Fruit fly (Drosophila melanogaster) whole organism, embryonic: ENCODE data around the gene CG10866.
A peak's percentile ranks its signal among the peaks of the same experiment; 100 is the strongest.

Experiments
- Bdp1 ChIP-seq: fragments of 200-800 bp; sonication (Bioruptor generic); optimal IDR thresholded peaks from 3 replicates; lab custom pipeline; 2016; ENCODE audit warnings: missing biosample characterization, missing genetic modification characterization
- C15 ChIP-seq: fragments of 200-800 bp; sonication (Bioruptor generic); IDR thresholded peaks from 3 replicates; pipeline ENCODE4 v1.3.6; 2022; ENCODE audit warnings: missing biosample characterization, missing genetic modification characterization
- CG10267 ChIP-seq: fragments of 200-800 bp; sonication (Bioruptor generic); optimal IDR thresholded peaks from 2 replicates; lab custom pipeline; 2018; ENCODE audit warnings: missing biosample characterization, mild to moderate bottlenecking, missing genetic modification characterization, moderate library complexity
- CG10654 ChIP-seq: fragments of 200-800 bp; sonication (Bioruptor generic); optimal IDR thresholded peaks from 2 replicates; lab custom pipeline; 2016; ENCODE audit warnings: missing biosample characterization, missing genetic modification characterization
- CG12155 ChIP-seq: fragments of 200-800 bp; sonication (Bioruptor generic); optimal IDR thresholded peaks from 3 replicates; lab custom pipeline; 2016; ENCODE audit warnings: missing biosample characterization, missing genetic modification characterization
- CG12769 ChIP-seq: fragments of 200-800 bp; sonication (Bioruptor generic); optimal IDR thresholded peaks from 2 replicates; lab custom pipeline; 2019; ENCODE audit warnings: missing biosample characterization, mild to moderate bottlenecking, missing genetic modification characterization, moderate library complexity
- CG14860 ChIP-seq: fragments of 200-800 bp; sonication (Bioruptor generic); IDR thresholded peaks from 3 replicates; pipeline ENCODE4 v1.3.6; 2022; ENCODE audit warnings: missing biosample characterization, missing genetic modification characterization; ENCODE audit not compliant: partially characterized antibody
- CG16779 ChIP-seq: fragments of 200-800 bp; sonication (Bioruptor generic); IDR thresholded peaks from 2 replicates; pipeline ENCODE4 v1.3.6; 2022; ENCODE audit warnings: missing biosample characterization, missing genetic modification characterization
- CG16863 ChIP-seq: fragments of 200-800 bp; sonication (Bioruptor generic); optimal IDR thresholded peaks from 3 replicates; lab custom pipeline; 2016; ENCODE audit warnings: missing biosample characterization, missing genetic modification characterization
- CG17385 ChIP-seq: fragments of 200-800 bp; sonication (Bioruptor generic); optimal IDR thresholded peaks from 3 replicates; lab custom pipeline; 2018; ENCODE audit warnings: missing biosample characterization, mild to moderate bottlenecking, missing genetic modification characterization
- CG2712 ChIP-seq: fragments of 200-800 bp; optimal IDR thresholded peaks from 3 replicates; lab custom pipeline; 2019; ENCODE audit warnings: missing biosample characterization, mild to moderate bottlenecking, missing genetic modification characterization, moderate library complexity
- CG31441 ChIP-seq: fragments of 200-800 bp; sonication (Bioruptor generic); IDR thresholded peaks from 2 replicates; pipeline ENCODE4 v1.3.6; 2022; ENCODE audit warnings: missing biosample characterization, missing genetic modification characterization
- CG34376 ChIP-seq: fragments of 200-800 bp; sonication (Bioruptor generic); optimal IDR thresholded peaks from 2 replicates; lab custom pipeline; 2018; ENCODE audit warnings: missing biosample characterization, mild to moderate bottlenecking, missing genetic modification characterization
- CG6689 ChIP-seq: fragments of 200-800 bp; sonication (Bioruptor generic); IDR thresholded peaks from 2 replicates; pipeline ENCODE4 v1.3.6; 2022; ENCODE audit warnings: missing biosample characterization, missing genetic modification characterization
- CG7928 ChIP-seq: fragments of 200-800 bp; sonication (Bioruptor generic); optimal IDR thresholded peaks from 2 replicates; lab custom pipeline; 2017; ENCODE audit warnings: missing biosample characterization, mild to moderate bottlenecking, missing genetic modification characterization
- CG8089 ChIP-seq: fragments of 200-800 bp; sonication (Bioruptor generic); optimal IDR thresholded peaks from 3 replicates; lab custom pipeline; 2016; ENCODE audit warnings: missing biosample characterization, missing genetic modification characterization
- CTCF ChIP-seq: fragments of 200-800 bp; sonication (Bioruptor generic); optimal IDR thresholded peaks from 2 replicates; lab custom pipeline; 2017; ENCODE audit warnings: missing biosample characterization, mild to moderate bottlenecking, missing genetic modification characterization, moderate library complexity
- Deaf1 ChIP-seq: fragments of 200-800 bp; optimal IDR thresholded peaks from 3 replicates; lab custom pipeline; 2019; ENCODE audit warnings: missing biosample characterization, mild to moderate bottlenecking, missing genetic modification characterization, moderate library complexity
- Doc3 ChIP-seq: fragments of 200-800 bp; sonication (Bioruptor generic); IDR thresholded peaks from 3 replicates; pipeline ENCODE4 v1.3.6; 2022; ENCODE audit warnings: missing biosample characterization, missing genetic modification characterization; ENCODE audit not compliant: partially characterized antibody
- Dp ChIP-seq: fragments of 200-800 bp; sonication (Bioruptor generic); optimal IDR thresholded peaks from 2 replicates; lab custom pipeline; 2018; ENCODE audit warnings: missing biosample characterization, mild to moderate bottlenecking, missing genetic modification characterization, moderate library complexity
- Eip74EF ChIP-seq, 2 experiments: fragments of 200-800 bp in 1 of 2; fragments of >200 bp in 1 of 2; sonication (Bioruptor generic) in 1 of 2; optimal IDR thresholded peaks; 2 replicates each; lab custom pipeline; 2017 to 2019; ENCODE audit warnings: missing biosample characterization in 2 of 2, missing genetic modification characterization in 2 of 2, mild to moderate bottlenecking in 1 of 2, moderate library complexity in 1 of 2
- Ets65A ChIP-seq: fragments of 200-800 bp; sonication (Bioruptor generic); peaks from one replicate; lab custom pipeline; 2016; ENCODE audit warnings: missing biosample characterization, missing genetic modification characterization
- HmgD ChIP-seq: fragments of 200-800 bp; sonication (Bioruptor generic); optimal IDR thresholded peaks from 3 replicates; lab custom pipeline; 2016; ENCODE audit warnings: missing biosample characterization, missing genetic modification characterization
- MESR4 ChIP-seq: fragments of 200-800 bp; sonication (Bioruptor generic); optimal IDR thresholded peaks from 2 replicates; lab custom pipeline; 2018; ENCODE audit warnings: missing biosample characterization, mild to moderate bottlenecking, missing genetic modification characterization, moderate library complexity
- NC2α ChIP-seq: fragments of 200-800 bp; sonication (Bioruptor generic); optimal IDR thresholded peaks from 2 replicates; lab custom pipeline; 2016; ENCODE audit warnings: missing biosample characterization, missing genetic modification characterization
- Nf-YA ChIP-seq: fragments of 200-800 bp; sonication (Bioruptor generic); IDR thresholded peaks from 2 replicates; pipeline ENCODE4 v1.3.6; 2022; ENCODE audit warnings: missing biosample characterization, missing genetic modification characterization
- Pdp1 ChIP-seq, 2 experiments: fragments of 200-800 bp; sonication (Bioruptor generic); optimal IDR thresholded peaks; 3 replicates each; lab custom pipeline; 2016; ENCODE audit warnings: missing biosample characterization in 2 of 2, missing genetic modification characterization in 2 of 2, mild to moderate bottlenecking in 1 of 2, moderate library complexity in 1 of 2
- TFAM ChIP-seq: fragments of 200-800 bp; sonication (Bioruptor generic); optimal IDR thresholded peaks from 2 replicates; lab custom pipeline; 2017; ENCODE audit warnings: missing biosample characterization, missing genetic modification characterization, inconsistent platforms
- Trl ChIP-seq, 3 experiments: fragments of >200 bp in 2 of 3; fragments of 200-800 bp in 1 of 3; sonication (Bioruptor generic) in 1 of 3; optimal IDR thresholded peaks; 2 replicates in 1 of 3; 3 replicates in 2 of 3; lab custom pipeline; 2016 to 2017; ENCODE audit warnings: missing biosample characterization in 1 of 3, missing genetic modification characterization in 1 of 3
- bsh ChIP-seq, 2 experiments: fragments of 200-800 bp; sonication (Bioruptor generic); optimal IDR thresholded peaks; 2 replicates each; lab custom pipeline; 2017 to 2018; ENCODE audit warnings: mild to moderate bottlenecking in 2 of 2, missing biosample characterization in 2 of 2, missing genetic modification characterization in 2 of 2, moderate library complexity in 1 of 2
- chm ChIP-seq: fragments of 200-800 bp; sonication (Bioruptor generic); IDR thresholded peaks from 2 replicates; pipeline ENCODE4 v1.3.6; 2022; ENCODE audit warnings: missing biosample characterization, missing genetic modification characterization
- dpn ChIP-seq, 2 experiments: fragments of 200-800 bp; sonication (Bioruptor generic); optimal IDR thresholded peaks; 3 replicates each; lab custom pipeline; 2016; ENCODE audit warnings: missing biosample characterization in 2 of 2, missing genetic modification characterization in 2 of 2
- emc ChIP-seq: fragments of 200-800 bp; sonication (Bioruptor generic); optimal IDR thresholded peaks from 2 replicates; lab custom pipeline; 2016; ENCODE audit warnings: missing biosample characterization, missing genetic modification characterization
- exex ChIP-seq: fragments of 200-800 bp; sonication (Bioruptor generic); optimal IDR thresholded peaks from 4 replicates; lab custom pipeline; 2018; ENCODE audit warnings: missing biosample characterization, mild to moderate bottlenecking, missing genetic modification characterization, moderate library complexity
- gce ChIP-seq: fragments of 200-800 bp; sonication (Bioruptor generic); IDR thresholded peaks from 3 replicates; pipeline ENCODE4 v1.3.6; 2022; ENCODE audit warnings: missing biosample characterization, missing genetic modification characterization
- grau ChIP-seq: fragments of 200-800 bp; optimal IDR thresholded peaks from 3 replicates; lab custom pipeline; 2019; ENCODE audit warnings: missing biosample characterization, mild to moderate bottlenecking, missing genetic modification characterization, moderate library complexity
- gro ChIP-seq: fragments of 200-800 bp; sonication (Bioruptor generic); optimal IDR thresholded peaks from 2 replicates; lab custom pipeline; 2016; ENCODE audit warnings: missing biosample characterization, missing genetic modification characterization
- inv ChIP-seq: fragments of 200-800 bp; sonication (Bioruptor generic); IDR thresholded peaks from 2 replicates; pipeline ENCODE4 v1.3.6; 2022; ENCODE audit warnings: missing biosample characterization, missing genetic modification characterization; ENCODE audit not compliant: partially characterized antibody
- kni ChIP-seq: fragments of 200-800 bp; sonication (Bioruptor generic); optimal IDR thresholded peaks from 3 replicates; lab custom pipeline; 2017; ENCODE audit warnings: mild to moderate bottlenecking, missing biosample characterization, missing genetic modification reagents, missing genetic modification characterization
- lbe ChIP-seq: fragments of 200-800 bp; sonication (Bioruptor generic); optimal IDR thresholded peaks from 2 replicates; lab custom pipeline; 2016; ENCODE audit warnings: missing biosample characterization, mild to moderate bottlenecking, missing genetic modification characterization
- lmd ChIP-seq: fragments of 200-800 bp; sonication (Bioruptor generic); IDR thresholded peaks from 2 replicates; pipeline ENCODE4 v1.3.6; 2022; ENCODE audit warnings: missing biosample characterization, missing genetic modification characterization
- maf-S ChIP-seq: fragments of 200-800 bp; sonication (Bioruptor generic); optimal IDR thresholded peaks from 2 replicates; lab custom pipeline; 2016; ENCODE audit warnings: missing biosample characterization, missing genetic modification characterization
- phol ChIP-seq: fragments of 200-800 bp; sonication (Bioruptor generic); optimal IDR thresholded peaks from 3 replicates; lab custom pipeline; 2018; ENCODE audit warnings: missing biosample characterization, mild to moderate bottlenecking, missing genetic modification characterization, moderate library complexity
- pum ChIP-seq: fragments of 200-800 bp; sonication (Bioruptor generic); optimal IDR thresholded peaks from 2 replicates; lab custom pipeline; 2016; ENCODE audit warnings: missing biosample characterization, missing genetic modification characterization
- sens-2 ChIP-seq: fragments of 200-800 bp; sonication (Bioruptor generic); IDR thresholded peaks from 2 replicates; pipeline ENCODE4 v1.3.6; 2022; ENCODE audit warnings: missing biosample characterization, missing genetic modification characterization
- shn ChIP-seq: fragments of 200-800 bp; sonication (Bioruptor generic); optimal IDR thresholded peaks from 3 replicates; lab custom pipeline; 2016; ENCODE audit warnings: missing biosample characterization, missing genetic modification characterization
- sob ChIP-seq: fragments of 200-800 bp; sonication (Bioruptor generic); IDR thresholded peaks from 2 replicates; pipeline ENCODE4 v1.3.6; 2022; ENCODE audit warnings: missing biosample characterization, missing genetic modification characterization
- tgo ChIP-seq: fragments of 200-800 bp; sonication (Bioruptor generic); IDR thresholded peaks from 3 replicates; pipeline ENCODE4 v1.3.6; 2022; ENCODE audit warnings: missing biosample characterization, missing genetic modification characterization
- toy ChIP-seq: fragments of 200-800 bp; sonication (Bioruptor generic); IDR thresholded peaks from 2 replicates; pipeline ENCODE4 v1.3.6; 2022; ENCODE audit warnings: missing biosample characterization, missing genetic modification characterization
- trem ChIP-seq: fragments of 200-800 bp; optimal IDR thresholded peaks from 3 replicates; lab custom pipeline; 2019; ENCODE audit warnings: missing biosample characterization, mild to moderate bottlenecking, missing genetic modification characterization, moderate library complexity
- wek ChIP-seq: fragments of 200-800 bp; sonication (Bioruptor generic); optimal IDR thresholded peaks from 3 replicates; lab custom pipeline; 2018; ENCODE audit warnings: missing biosample characterization, mild to moderate bottlenecking, missing genetic modification characterization, moderate library complexity
- yki ChIP-seq: fragments of >200 bp; optimal IDR thresholded peaks from 3 replicates; lab custom pipeline; 2018

CG10866 gene

DNA sequence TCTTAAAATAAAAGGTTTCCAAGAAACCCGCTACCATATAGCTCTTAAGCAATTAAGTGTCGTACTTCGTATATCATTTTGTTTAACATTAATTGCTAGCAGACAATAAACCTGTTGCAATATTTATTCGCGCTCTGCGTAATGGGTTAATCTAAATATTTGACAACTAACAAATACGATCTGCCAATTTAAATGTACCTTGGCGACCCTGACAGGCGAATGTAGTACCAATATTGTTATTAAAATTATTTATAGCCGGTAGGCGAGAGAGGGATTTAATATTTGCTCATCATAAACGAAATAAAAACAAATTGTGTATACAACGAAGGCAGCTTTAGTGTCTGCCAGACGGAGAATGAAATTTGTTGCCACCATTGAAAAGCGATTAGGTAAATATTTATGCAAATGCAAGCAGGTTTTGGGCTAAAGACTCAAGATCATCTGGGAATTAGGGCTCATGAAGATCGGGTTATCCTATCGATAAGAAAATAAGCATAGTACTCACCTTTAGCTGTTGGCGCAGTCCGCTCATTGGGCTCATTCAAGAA is 5.0 kb downstream of the CG10866 start (continued):
- TF ChIP-seq CG10267 (tag; lab: Kevin White, UChicago) (no peak), CG31441 (GFP tag; lab: Robert Waterston, UW) (no peak), toy (no peak), Pdp1 (GFP tag; optimal IDR thresholded peaks at IDR 0.05; lab: Kevin White, UChicago) (no peak), Eip74EF (GFP tag; optimal IDR thresholded peaks at IDR 0.05; lab: Kevin White, UChicago) (no peak), Trl (optimal IDR thresholded peaks at IDR 0.05; lab: Kevin White, UChicago) (no peak), Trl (GFP tag; optimal IDR thresholded peaks at IDR 0.05; lab: Kevin White, UChicago) (no peak), Bdp1 (GFP tag; lab: Kevin White, UChicago) (no peak), dpn (GFP tag; optimal IDR thresholded peaks at IDR 0.05; lab: Kevin White, UChicago) (no peak), CG8089 (no peak), C15 (GFP tag; lab: Robert Waterston, UW) (no peak), Nf-YA (no peak), wek (GFP tag; lab: Kevin White, UChicago) (no peak), lmd (GFP tag; lab: Robert Waterston, UW) (no peak), CG16779 (GFP tag; lab: Robert Waterston, UW) (no peak), MESR4 (GFP tag; lab: Kevin White, UChicago) (no peak), gro (no peak), Dp (GFP tag; lab: Kevin White, UChicago) (no peak), Ets65A (GFP tag; lab: Kevin White, UChicago) (peak; percentile 53), CG34376 (no peak), phol (tag; lab: Kevin White, UChicago) (no peak), NC2α (no peak), inv (GFP tag; lab: Robert Waterston, UW) (no peak), CTCF (GFP tag; lab: Kevin White, UChicago) (no peak), yki (lab: Kevin White, UChicago) (no peak), sens-2 (no peak), pum (GFP tag; lab: Kevin White, UChicago) (no peak), lbe (GFP tag; lab: Kevin White, UChicago) (no peak), gce (GFP tag; lab: Robert Waterston, UW) (no peak), chm (GFP tag; lab: Robert Waterston, UW) (no peak), tgo (no peak), exex (peak; percentile 25), Doc3 (GFP tag; lab: Robert Waterston, UW) (no peak), HmgD (GFP tag; lab: Kevin White, UChicago) (no peak), shn (GFP tag; lab: Kevin White, UChicago) (no peak), sob (GFP tag; lab: Robert Waterston, UW) (peak; percentile 36; the same call in 1 of the 2 replicates), CG2712 (tag; lab: Kevin White, UChicago) (no peak), bsh (GFP tag; optimal IDR thresholded peaks at IDR 0.05; lab: Kevin White, UChicago) (no peak), CG7928 (peak; percentile 16), trem (no peak), maf-S (GFP tag; lab: Kevin White, UChicago) (no peak), CG17385 (GFP tag; lab: Kevin White, UChicago) (no peak), emc (GFP tag; lab: Kevin White, UChicago) (no peak), kni (GFP tag; lab: Kevin White, UChicago) (no peak), CG12769 (peak; percentile 47), CG12155 (GFP tag; lab: Kevin White, UChicago) (no peak), CG16863 (GFP tag; lab: Kevin White, UChicago) (no peak), CG6689 (no peak), grau (tag; lab: Kevin White, UChicago) (peak; percentile 8), Deaf1 (tag; lab: Kevin White, UChicago) (no peak), TFAM (no peak), CG14860 (GFP tag; lab: Robert Waterston, UW) (no peak), CG10654 (GFP tag; lab: Kevin White, UChicago) (no peak)
